Worm (Caenorhabditis elegans): Measurements from ENCODE around the gene srlf-30.

Gene srlf-30

ce11 chrIV:10868629-10869251, 31.4 kb upstream of the srlf-30 start, which contains the start of gene F13E9.11:
Gene F13E9.11, minus strand, starts transcription at chrIV:10869135.
- no peak for TF ChIP-seq dve-1 (tag; optimal IDR thresholded peaks at IDR 0.05; ENCODE audit: insufficient read depth)
- TF ChIP-seq nhr-41 (GFP tag; IDR thresholded peaks at IDR 0.05), result no peak
- TF ChIP-seq aha-1 (tag), result peak; percentile 95
- TF ChIP-seq mxl-3 (GFP tag; optimal IDR thresholded peaks at IDR 0.05), result peak; percentile 14
- 0 out of 2 replicates have a peak, but pooled peaks have one; percentile 10 for TF ChIP-seq ctbp-1 (GFP tag; IDR thresholded peaks at IDR 0.05)
- TF ChIP-seq spr-3 (GFP tag; optimal IDR thresholded peaks at IDR 0.05), result no peak
- peak; percentile 54 for TF ChIP-seq rbr-2 (tag; optimal IDR thresholded peaks at IDR 0.05)
- peak in 1 of 2 experiments; percentile 97 for TF ChIP-seq unc-62 (GFP tag; optimal IDR thresholded peaks at IDR 0.05 in 1 of 2)
- TF ChIP-seq unc-62 (tag; optimal IDR thresholded peaks at IDR 0.05), result no peak
- TF ChIP-seq nhr-76 (tag; optimal IDR thresholded peaks at IDR 0.05), result no peak

DNA sequence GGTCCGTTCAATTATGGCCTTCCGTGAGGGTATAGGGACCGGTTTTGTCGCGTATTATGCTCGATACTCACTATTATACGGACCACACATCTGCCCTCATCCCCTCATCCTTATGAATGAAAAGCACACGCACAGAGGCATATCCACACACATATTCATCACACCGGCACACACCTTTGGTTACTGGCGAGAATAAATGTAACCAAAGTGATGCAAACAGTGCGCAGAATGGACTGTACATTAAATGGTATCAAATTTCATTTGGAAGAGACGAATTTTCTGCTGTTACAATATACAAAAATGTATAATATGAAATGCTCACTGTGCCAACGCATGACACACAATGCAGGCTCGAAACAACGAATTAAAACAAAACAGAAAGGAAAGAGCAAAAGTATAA, 30.5 kb upstream of the srlf-30 start:
- TF ChIP-seq unc-62 (GFP tag; optimal IDR thresholded peaks at IDR 0.05 in 1 of 2) (peak in 1 of 2 experiments; percentile 44), unc-62 (tag; optimal IDR thresholded peaks at IDR 0.05) (no peak), duxl-1 (tag; optimal IDR thresholded peaks at IDR 0.05; ENCODE audit: poor library complexity) (no peak), aha-1 (tag) (peak; percentile 88)

DNA sequence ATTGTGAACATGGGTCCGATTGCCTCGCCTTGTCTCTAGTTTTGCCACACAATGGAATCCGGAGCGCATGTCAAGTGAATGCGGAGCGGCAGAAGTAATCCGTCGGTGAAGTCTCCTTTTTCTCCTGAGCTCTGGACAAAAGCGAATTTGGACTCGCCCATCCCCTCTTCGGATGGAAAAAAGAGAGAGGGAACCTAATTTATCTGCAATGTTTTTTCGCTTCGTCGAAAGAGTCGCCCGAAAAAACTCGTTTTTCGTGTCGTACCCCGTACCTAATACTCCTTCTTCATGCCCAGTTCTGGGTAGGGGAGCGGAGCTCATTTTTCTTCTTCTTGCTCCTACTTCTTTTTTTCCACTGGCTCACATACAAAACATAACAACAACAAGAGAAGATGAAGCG, 30.0 kb upstream of the srlf-30 start:
- TF ChIP-seq F44E2.7 (GFP tag; IDR thresholded peaks at IDR 0.05) (no peak), php-3 (GFP tag; IDR thresholded peaks at IDR 0.05) (no peak)

- TF ChIP-seq lsy-2 (tag; optimal IDR thresholded peaks at IDR 0.05) (no peak), attf-4 (tag; optimal IDR thresholded peaks at IDR 0.05) (no peak), daf-8 (GFP tag; IDR thresholded peaks at IDR 0.05) (no peak), set-16 (GFP tag; IDR thresholded peaks at IDR 0.05) (no peak), madf-9 (GFP tag; conservative IDR thresholded peaks at IDR 0.05) (no peak), nhr-10 (tag; optimal IDR thresholded peaks at IDR 0.05) (no peak), spr-3 (GFP tag; optimal IDR thresholded peaks at IDR 0.05) (no peak), jun-1 (tag; optimal IDR thresholded peaks at IDR 0.05) (no peak), unc-130 (GFP tag; optimal IDR thresholded peaks at IDR 0.05) (no peak)
These were observed 25.7 kb upstream of the srlf-30 start, which contains the start of gene F13E9.12 for ce11 chrIV:10874527-10874926. Gene F13E9.12, minus strand, starts transcription at chrIV:10874627.

DNA sequence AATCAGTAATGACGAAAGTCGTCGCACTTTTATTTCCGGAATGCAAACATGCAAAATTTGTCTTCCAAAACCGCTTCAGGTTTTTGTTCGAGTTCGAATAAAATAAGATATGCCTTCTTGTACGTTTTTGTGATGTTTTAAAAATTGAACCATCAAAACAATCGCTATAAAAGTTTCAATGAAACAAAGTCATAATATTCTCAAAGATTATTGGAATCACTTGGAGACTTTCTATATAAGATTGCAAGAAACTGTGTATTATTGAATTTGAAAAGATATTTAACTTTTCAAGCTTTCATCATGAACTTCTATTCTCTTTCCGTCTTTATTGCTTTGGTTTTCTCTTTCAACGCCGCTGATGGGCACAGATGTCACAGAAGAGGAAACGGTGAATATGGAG, 23.3 kb upstream of the srlf-30 start, which contains the start of gene fipr-14:
fipr-14 (plus strand) TSS at position 301 of the 400 bp plus-strand sequence.
- TF ChIP-seq mep-1 (tag; optimal IDR thresholded peaks at IDR 0.05) (no peak), unc-62 (GFP tag; optimal IDR thresholded peaks at IDR 0.05 in 1 of 2) (peak in 1 of 2 experiments; percentile 65), unc-62 (tag; optimal IDR thresholded peaks at IDR 0.05) (no peak), mdl-1 (tag; optimal IDR thresholded peaks at IDR 0.05) (no peak), nhr-48 (tag; optimal IDR thresholded peaks at IDR 0.05) (no peak), hlh-30 (tag; optimal IDR thresholded peaks at IDR 0.05; ENCODE audit: insufficient read depth) (no peak)

DNA sequence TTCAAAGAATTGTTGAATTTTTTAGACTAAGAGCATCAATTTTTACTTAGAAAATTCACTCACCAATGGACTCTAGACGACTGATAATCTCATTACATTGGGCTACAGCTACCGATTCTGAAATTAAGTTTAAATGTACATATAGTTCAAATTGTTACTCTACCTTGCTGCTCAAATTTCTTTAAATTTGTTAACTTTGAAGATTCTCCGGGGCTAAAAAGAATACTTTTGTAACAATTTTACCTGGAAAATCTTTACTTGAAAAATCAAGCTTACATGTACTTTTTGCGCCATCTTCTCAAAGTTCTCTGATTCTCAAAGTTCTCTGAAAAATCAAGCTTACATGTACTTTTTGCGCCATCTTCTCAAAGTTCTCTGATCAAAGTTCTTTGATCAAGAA, 20.6 kb upstream of the srlf-30 start, which contains the start of gene sdz-13:
sdz-13 (minus strand) TSS at position 101 of the 400 bp plus-strand sequence.
- TF ChIP-seq skn-1 (tag; optimal IDR thresholded peaks at IDR 0.05) (no peak), unc-62 (GFP tag; optimal IDR thresholded peaks at IDR 0.05 in 1 of 2) (no peak), unc-62 (tag; optimal IDR thresholded peaks at IDR 0.05) (no peak), madf-5 (GFP tag; IDR thresholded peaks at IDR 0.05) (no peak), ceh-44 (GFP tag; IDR thresholded peaks at IDR 0.05) (no peak), F37D6.2 (tag; optimal IDR thresholded peaks at IDR 0.05) (no peak), daf-12 (tag; optimal IDR thresholded peaks at IDR 0.05) (no peak)

Data from whole organism, L4 larva.